Fruit fly (Drosophila melanogaster): ENCODE results near the gene Snoo.
A peak's percentile ranks its signal among the peaks of the same experiment; 100 is the strongest.

Gene Snoo

DNA sequence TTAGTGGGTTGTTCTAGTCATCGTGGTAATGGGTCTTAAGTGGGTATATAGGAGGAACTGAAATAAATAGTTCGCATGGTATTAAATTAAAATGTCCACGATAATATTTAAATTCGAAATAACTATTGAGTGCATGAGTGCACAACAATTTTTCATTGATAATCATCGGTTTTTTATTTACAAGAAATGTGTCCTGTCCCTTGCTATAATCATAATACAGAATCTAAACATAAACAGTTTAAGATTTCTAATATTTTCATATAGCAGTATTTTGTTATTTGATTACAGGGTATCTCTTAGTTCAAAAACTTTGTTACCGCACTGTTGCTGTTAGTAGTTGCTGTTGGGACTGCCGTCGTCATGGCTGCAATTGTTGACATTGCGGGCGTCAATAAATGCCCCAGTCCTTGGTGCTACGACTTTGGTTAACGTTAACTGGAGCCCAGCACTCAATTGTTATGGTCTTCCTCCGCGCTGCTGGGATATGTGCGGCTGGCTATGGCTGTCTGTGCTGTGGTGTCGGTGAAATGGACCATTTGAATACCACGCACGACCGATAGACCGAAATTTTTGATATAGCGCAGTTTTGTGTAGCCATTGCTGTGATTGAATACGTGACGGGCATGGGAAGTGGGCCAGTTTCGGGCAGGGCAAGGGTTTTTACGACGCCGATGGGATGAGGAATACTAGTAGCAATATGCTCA is 112.0 kb downstream of the Snoo start (continued):
- TF ChIP-seq GATAe (GFP tag; conservative IDR thresholded peaks at IDR 0.05) (no peak), CG13123 (GFP tag; optimal IDR thresholded peaks at IDR 0.05) (no peak), Opbp (GFP tag; IDR thresholded peaks at IDR 0.05; ENCODE audit: partially characterized antibody) (no peak), HLH4C (GFP tag; IDR thresholded peaks at IDR 0.05; ENCODE audit: partially characterized antibody) (no peak), CG18764 (GFP tag; optimal IDR thresholded peaks at IDR 0.05) (no peak), CG4617 (GFP tag; optimal IDR thresholded peaks at IDR 0.05; ENCODE audit: borderline replicate concordance) (no peak), CG6854 (GFP tag; optimal IDR thresholded peaks at IDR 0.05) (peak; percentile 39), Hey (tag; optimal IDR thresholded peaks at IDR 0.05) (no peak), Antp (GFP tag; optimal IDR thresholded peaks at IDR 0.05) (peak; percentile 0), Oaz (GFP tag; IDR thresholded peaks at IDR 0.05) (no peak), CG18011 (GFP tag; optimal IDR thresholded peaks at IDR 0.05) (no peak), repo (GFP tag; optimal IDR thresholded peaks at IDR 0.05) (no peak), YL-1 (GFP tag; optimal IDR thresholded peaks at IDR 0.05) (no peak), Nf-YA (GFP tag; IDR thresholded peaks at IDR 0.05) (no peak), pb (GFP tag; optimal IDR thresholded peaks at IDR 0.05) (no peak), CG10462 (GFP tag; optimal IDR thresholded peaks at IDR 0.05) (no peak), CG10565 (GFP tag; optimal IDR thresholded peaks at IDR 0.05) (no peak), CG13775 (GFP tag; optimal IDR thresholded peaks at IDR 0.05) (peak; percentile 15), E2f2 (GFP tag; IDR thresholded peaks at IDR 0.05) (peak; percentile 11; the same call in 1 of the 2 replicates), CG9876 (GFP tag; optimal IDR thresholded peaks at IDR 0.05) (no peak), cg (GFP tag; optimal IDR thresholded peaks at IDR 0.05) (no peak), tin (GFP tag; optimal IDR thresholded peaks at IDR 0.05) (peak; percentile 15), kah (GFP tag; optimal IDR thresholded peaks at IDR 0.05) (no peak), Mes4 (GFP tag; optimal IDR thresholded peaks at IDR 0.05) (no peak), Pdp1 (GFP tag; optimal IDR thresholded peaks at IDR 0.05) (peak; percentile 6 to 25), corto (GFP tag; optimal IDR thresholded peaks at IDR 0.05) (no peak), CG2199 (GFP tag; IDR thresholded peaks at IDR 0.05) (no peak), CG3163 (GFP tag; optimal IDR thresholded peaks at IDR 0.05) (no peak), CG17912 (GFP tag; optimal IDR thresholded peaks at IDR 0.05) (no peak), wek (GFP tag; optimal IDR thresholded peaks at IDR 0.05) (no peak), CG11695 (GFP tag; IDR thresholded peaks at IDR 0.05) (peak; percentile 43; the same call in 1 of the 3 replicates), CG13424 (tag; optimal IDR thresholded peaks at IDR 0.05) (peak; percentile 71), Hmx (GFP tag; optimal IDR thresholded peaks at IDR 0.05) (no peak), onecut (GFP tag; IDR thresholded peaks at IDR 0.05) (no peak), NK7.1 (GFP tag; optimal IDR thresholded peaks at IDR 0.05) (no peak), CG7372 (GFP tag; IDR thresholded peaks at IDR 0.05) (no peak), H15 (GFP tag; IDR thresholded peaks at IDR 0.05) (no peak), zf30C (GFP tag; optimal IDR thresholded peaks at IDR 0.05) (no peak), vvl (GFP tag; IDR thresholded peaks at IDR 0.05) (no peak), Scr (GFP tag; IDR thresholded peaks at IDR 0.05; ENCODE audit: partially characterized antibody) (no peak)

DNA sequence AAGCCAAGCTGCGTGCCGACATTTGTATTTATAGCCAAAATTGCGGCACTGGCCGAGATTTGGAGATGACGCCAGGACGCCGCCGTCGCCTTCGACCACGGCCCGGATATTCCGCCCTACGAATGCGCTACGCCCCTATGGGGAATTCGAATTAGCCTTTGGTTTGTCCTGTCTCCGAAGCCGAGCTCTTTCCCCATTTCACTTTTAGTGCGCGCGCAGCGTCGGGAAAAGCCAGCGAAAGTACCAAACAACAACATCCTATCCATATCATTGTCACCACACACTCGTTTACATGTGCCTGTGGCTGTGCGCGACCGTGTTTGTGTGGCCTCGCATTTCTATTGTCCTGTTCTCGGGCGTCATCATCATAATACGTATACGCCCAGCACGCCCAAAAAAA is 112.7 kb downstream of the Snoo start, which contains the start of gene Proc:
Gene Proc, minus strand, starts transcription at position 101 of the 400 bp plus-strand sequence.
- 0 out of 2 replicates have a peak, but pooled peaks have one; percentile 7 for TF ChIP-seq CG6272 (GFP tag; IDR thresholded peaks at IDR 0.05)
- TF ChIP-seq Med (GFP tag): peak; percentile 50
- no peak for TF ChIP-seq Lpt (GFP tag; optimal IDR thresholded peaks at IDR 0.05)
- TF ChIP-seq Opbp (GFP tag; IDR thresholded peaks at IDR 0.05; ENCODE audit: partially characterized antibody): 0 out of 3 replicates have a peak, but pooled peaks have one; percentile 10
- TF ChIP-seq trem (tag; optimal IDR thresholded peaks at IDR 0.05): no peak
- TF ChIP-seq CG10959 (GFP tag; IDR thresholded peaks at IDR 0.05): no peak
- peak; percentile 11 for TF ChIP-seq Deaf1 (tag; optimal IDR thresholded peaks at IDR 0.05)
- no peak for TF ChIP-seq CG12659 (GFP tag; optimal IDR thresholded peaks at IDR 0.05)
- no peak for TF ChIP-seq lab (GFP tag; optimal IDR thresholded peaks at IDR 0.05)
- TF ChIP-seq CG13894 (tag; optimal IDR thresholded peaks at IDR 0.05): peak; percentile 6
- no peak for TF ChIP-seq luna (GFP tag; optimal IDR thresholded peaks at IDR 0.05)
- TF ChIP-seq peb (GFP tag; IDR thresholded peaks at IDR 0.05): no peak
- peak; percentile 65 for TF ChIP-seq abd-A (tag; optimal IDR thresholded peaks at IDR 0.05)

Data from whole organism, embryonic.